Worm (Caenorhabditis elegans) whole organism, early embryonic: ENCODE measurements around the gene F52C12.6.

Source experiments
- B0310.2 ChIP-seq: sonication (generic microtip); optimal IDR thresholded peaks from 2 replicates; lab custom pipeline; 2016; ENCODE audit warnings: mild to moderate bottlenecking, missing genetic modification characterization, missing compliant biosample characterization
- aly-1 ChIP-seq: sonication (generic microtip); optimal IDR thresholded peaks from 2 replicates; lab custom pipeline; 2016; ENCODE audit warnings: missing genetic modification characterization, missing compliant biosample characterization
- ama-1 ChIP-seq: fragments of 150-350 bp; optimal IDR thresholded peaks from 2 replicates; lab custom pipeline; 2014
- ceh-13 ChIP-seq: fragments of 200-800 bp; sonication (Bioruptor generic); optimal IDR thresholded peaks from 2 replicates; lab custom pipeline; 2018; ENCODE audit warnings: mild to moderate bottlenecking, missing genetic modification characterization, missing compliant biosample characterization
- hmg-4 ChIP-seq: fragments of 200-800 bp; sonication (Bioruptor generic); optimal IDR thresholded peaks from 2 replicates; lab custom pipeline; 2018; ENCODE audit warnings: mild to moderate bottlenecking, missing genetic modification characterization, missing compliant biosample characterization
- tbx-11 ChIP-seq: fragments of 200-800 bp; sonication (Bioruptor generic); IDR thresholded peaks from 2 replicates; pipeline ENCODE4 v1.3.6; 2022; ENCODE audit warnings: missing genetic modification characterization, missing compliant biosample characterization

- TF ChIP-seq ama-1 (lab: Kevin White, UChicago) (no peak), hmg-4 (no peak), aly-1 (tag; lab: Kevin White, UChicago) (no peak), tbx-11 (GFP tag; lab: Robert Waterston, UW) (no peak), B0310.2 (tag; lab: Kevin White, UChicago) (no peak), ceh-13 (GFP tag; lab: Kevin White, UChicago) (no peak)
Measured at ce11 chrIV:1945200-1945599, 11.3 kb upstream of the F52C12.6 start.
